Worm (Caenorhabditis elegans) whole organism, L4 larva: ENCODE measurements around the gene ZK813.2.

Experiments used
- F37D6.2 ChIP-seq: sonication (generic microtip); optimal IDR thresholded peaks from 2 replicates; lab custom pipeline; 2016; ENCODE audit warnings: mild to moderate bottlenecking, missing genetic modification characterization, missing compliant biosample characterization
- T26A8.4 ChIP-seq: fragments of 200-800 bp; sonication (Bioruptor generic); IDR thresholded peaks from 2 replicates; pipeline ENCODE4 v1.3.6; 2022; ENCODE audit warnings: missing genetic modification characterization, missing compliant biosample characterization
- ceh-82 ChIP-seq: sonication (generic microtip); optimal IDR thresholded peaks from 2 replicates; lab custom pipeline; 2017; ENCODE audit warnings: missing biosample characterization, missing genetic modification characterization
- dpl-1 ChIP-seq: fragments of 150-350 bp; optimal IDR thresholded peaks from 2 replicates; lab custom pipeline; 2014; ENCODE audit warnings: missing biosample characterization, missing genetic modification reagents, missing genetic modification characterization
- egl-27 ChIP-seq: sonication (generic microtip); optimal IDR thresholded peaks from 3 replicates; lab custom pipeline; 2017; ENCODE audit warnings: missing biosample characterization, missing genetic modification reagents, missing genetic modification characterization
- fos-1 ChIP-seq: fragments of 150-350 bp; optimal IDR thresholded peaks from 2 replicates; lab custom pipeline; 2014; ENCODE audit warnings: missing biosample characterization, missing genetic modification characterization
- gei-8 ChIP-seq: fragments of 200-800 bp; sonication (Bioruptor generic); optimal IDR thresholded peaks from 2 replicates; lab custom pipeline; 2018; ENCODE audit warnings: mild to moderate bottlenecking, missing genetic modification characterization, missing compliant biosample characterization
- mdl-1 ChIP-seq, 2 experiments: fragments of 150-350 bp in 1 of 2; sonication (generic microtip) in 1 of 2; optimal IDR thresholded peaks; 2 replicates each; lab custom pipeline; 2014 to 2017; ENCODE audit warnings: missing biosample characterization in 2 of 2, missing genetic modification characterization in 2 of 2
- nhr-48 ChIP-seq: sonication (generic microtip); optimal IDR thresholded peaks from 2 replicates; lab custom pipeline; 2016; ENCODE audit warnings: mild to moderate bottlenecking, missing genetic modification characterization, missing compliant biosample characterization
- nhr-77 ChIP-seq: fragments of 150-350 bp; optimal IDR thresholded peaks from 2 replicates; lab custom pipeline; 2014; ENCODE audit warnings: missing biosample characterization, missing genetic modification characterization
- snpc-4 ChIP-seq: fragments of 150-350 bp; optimal IDR thresholded peaks from 2 replicates; lab custom pipeline; 2014; ENCODE audit warnings: missing biosample characterization, missing genetic modification characterization
- unc-130 ChIP-seq: sonication (generic microtip); optimal IDR thresholded peaks from 2 replicates; lab custom pipeline; 2016; ENCODE audit warnings: missing genetic modification reagents, missing genetic modification characterization, missing compliant biosample characterization

DNA sequence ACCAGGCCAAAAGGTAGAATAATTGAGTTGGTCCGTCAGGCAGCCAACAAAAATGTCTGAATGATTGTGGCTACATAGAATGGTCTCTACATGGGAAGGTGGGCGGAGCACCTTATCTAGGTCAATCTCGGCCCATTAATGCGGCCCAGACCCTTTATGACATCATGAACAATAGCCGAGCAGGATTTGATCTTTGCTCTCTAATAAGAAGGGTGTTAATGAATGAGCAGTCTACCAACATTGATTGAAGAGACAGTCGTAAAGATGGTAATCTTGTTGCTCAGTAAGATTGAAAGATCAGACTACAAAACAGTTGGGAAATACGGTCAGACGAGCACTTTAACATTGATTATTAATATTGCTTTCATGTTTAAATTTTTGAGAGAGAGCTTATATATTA, 43.2 kb upstream of the ZK813.2 start:
- no peak for TF ChIP-seq egl-27 (tag; lab: Kevin White, UChicago)
- no peak for TF ChIP-seq ceh-82 (tag; lab: Kevin White, UChicago)
- TF ChIP-seq nhr-77 (tag; lab: Kevin White, UChicago) = no peak
- TF ChIP-seq T26A8.4 (GFP tag; lab: Robert Waterston, UW) = no peak
- no peak for TF ChIP-seq mdl-1 (tag; optimal IDR thresholded peaks at IDR 0.05; lab: Kevin White, UChicago)
- TF ChIP-seq unc-130 = no peak
- TF ChIP-seq fos-1 (tag; lab: Kevin White, UChicago) = no peak
- no peak for TF ChIP-seq F37D6.2
- TF ChIP-seq dpl-1 (GFP tag; lab: Kevin White, UChicago) = no peak
- TF ChIP-seq nhr-48 (tag; lab: Kevin White, UChicago) = no peak
- TF ChIP-seq snpc-4 (tag; lab: Kevin White, UChicago) = no peak
- no peak for TF ChIP-seq gei-8
